Worm (Caenorhabditis elegans): Measurements from ENCODE around the gene clec-263.

ce11 chrV:20544610-20545009 lies 29.8 kb upstream of the clec-263 start:
- TF ChIP-seq hmg-4 (GFP tag; optimal IDR thresholded peaks at IDR 0.05) (no peak), flt-1 (GFP tag; IDR thresholded peaks at IDR 0.05) (no peak), scrt-1 (GFP tag; IDR thresholded peaks at IDR 0.05) (no peak), ceh-13 (GFP tag; optimal IDR thresholded peaks at IDR 0.05) (no peak), B0310.2 (tag; optimal IDR thresholded peaks at IDR 0.05) (no peak)

Data from whole organism, early embryonic.